Worm (Caenorhabditis elegans) whole organism, L4 larva: ENCODE data around the gene irld-24.

Experiments used
- F37D6.2 ChIP-seq: sonication (generic microtip); optimal IDR thresholded peaks from 2 replicates; lab custom pipeline; 2016; ENCODE audit warnings: mild to moderate bottlenecking, missing genetic modification characterization, missing compliant biosample characterization
- F44E2.7 ChIP-seq: fragments of 200-800 bp; sonication (Bioruptor generic); IDR thresholded peaks from 2 replicates; pipeline ENCODE4 v2.1.2; 2022; ENCODE audit warnings: missing genetic modification characterization, missing compliant biosample characterization
- T26A8.4 ChIP-seq: fragments of 200-800 bp; sonication (Bioruptor generic); IDR thresholded peaks from 2 replicates; pipeline ENCODE4 v1.3.6; 2022; ENCODE audit warnings: missing genetic modification characterization, missing compliant biosample characterization
- Y75B8A.6 ChIP-seq: fragments of 200-800 bp; sonication (Bioruptor generic); IDR thresholded peaks from 2 replicates; pipeline ENCODE4 v1.3.6; 2022; ENCODE audit warnings: missing genetic modification reagents, missing genetic modification characterization, missing compliant biosample characterization
- aha-1 ChIP-seq: fragments of 150-350 bp; peaks from one replicate; lab custom pipeline; 2014; ENCODE audit warnings: missing biosample characterization, missing genetic modification characterization
- ama-1 ChIP-seq: fragments of 150-350 bp; optimal IDR thresholded peaks from 2 replicates; lab custom pipeline; 2014; ENCODE audit warnings: inconsistent platforms, mixed read lengths
- arid-1 ChIP-seq: fragments of 200-800 bp; sonication (Bioruptor generic); conservative IDR thresholded peaks from 2 replicates; pipeline ENCODE4 v1.3.6; 2022; ENCODE audit warnings: missing genetic modification reagents, missing genetic modification characterization, missing compliant biosample characterization
- ceh-28 ChIP-seq: fragments of 150-350 bp; optimal IDR thresholded peaks from 2 replicates; lab custom pipeline; 2014; ENCODE audit warnings: missing biosample characterization, missing genetic modification reagents, missing genetic modification characterization
- cey-2 ChIP-seq: sonication (generic microtip); optimal IDR thresholded peaks from 3 replicates; lab custom pipeline; 2017; ENCODE audit warnings: missing genetic modification characterization, mild to moderate bottlenecking, missing compliant biosample characterization, antibody characterized with exemption, borderline replicate concordance; ENCODE audit not compliant: insufficient read depth
- daf-16 ChIP-seq, 3 experiments: sonication (generic microtip); optimal IDR thresholded peaks; 2 replicates each; lab custom pipeline; 2016 to 2017; ENCODE audit warnings: missing genetic modification characterization in 3 of 3, missing genetic modification reagents in 3 of 3, mild to moderate bottlenecking in 2 of 3, missing compliant biosample characterization in 2 of 3, missing biosample characterization in 1 of 3, moderate library complexity in 1 of 3
- dmd-6 ChIP-seq: fragments of 200-800 bp; sonication (Bioruptor generic); IDR thresholded peaks from 2 replicates; pipeline ENCODE4 v1.3.6; 2022; ENCODE audit warnings: missing genetic modification reagents, missing genetic modification characterization, missing compliant biosample characterization
- dmd-8 ChIP-seq: fragments of 200-800 bp; sonication (Bioruptor generic); IDR thresholded peaks from 2 replicates; pipeline ENCODE4 v1.3.6; 2022; ENCODE audit warnings: missing genetic modification characterization, missing compliant biosample characterization
- dpl-1 ChIP-seq: fragments of 150-350 bp; optimal IDR thresholded peaks from 2 replicates; lab custom pipeline; 2014; ENCODE audit warnings: missing biosample characterization, missing genetic modification reagents, missing genetic modification characterization
- duxl-1 ChIP-seq: sonication (generic microtip); optimal IDR thresholded peaks from 2 replicates; lab custom pipeline; 2016; ENCODE audit warnings: mild to moderate bottlenecking, missing genetic modification characterization, moderate library complexity, missing compliant biosample characterization; ENCODE audit not compliant: poor library complexity
- dve-1 ChIP-seq: sonication (generic microtip); optimal IDR thresholded peaks from 2 replicates; lab custom pipeline; 2017; ENCODE audit warnings: antibody characterized with exemption, mild to moderate bottlenecking, missing genetic modification characterization, missing compliant biosample characterization; ENCODE audit not compliant: insufficient read depth
- fkh-10 ChIP-seq: fragments of 150-350 bp; optimal IDR thresholded peaks from 2 replicates; lab custom pipeline; 2014; ENCODE audit warnings: missing biosample characterization, missing genetic modification reagents, missing genetic modification characterization
- fos-1 ChIP-seq: fragments of 150-350 bp; optimal IDR thresholded peaks from 2 replicates; lab custom pipeline; 2014; ENCODE audit warnings: missing biosample characterization, missing genetic modification characterization
- hif-1 ChIP-seq, 2 experiments: sonication (generic microtip); optimal IDR thresholded peaks; 2 replicates each; lab custom pipeline; 2016 to 2017; ENCODE audit warnings: missing compliant biosample characterization in 2 of 2, missing genetic modification characterization in 2 of 2, missing genetic modification reagents in 2 of 2, missing genotype in 2 of 2, mild to moderate bottlenecking in 1 of 2
- hlh-30 ChIP-seq: sonication (generic microtip); optimal IDR thresholded peaks from 2 replicates; lab custom pipeline; 2017; ENCODE audit warnings: antibody characterized with exemption, mild to moderate bottlenecking, missing genetic modification characterization, missing compliant biosample characterization; ENCODE audit not compliant: insufficient read depth
- hmg-1.1 ChIP-seq: fragments of 200-800 bp; sonication (Bioruptor generic); IDR thresholded peaks from 2 replicates; pipeline ENCODE4 v1.3.6; 2022; ENCODE audit warnings: missing genetic modification reagents, missing genetic modification characterization, missing compliant biosample characterization
- lin-1 ChIP-seq: fragments of 200-800 bp; sonication (Bioruptor generic); IDR thresholded peaks from 2 replicates; pipeline ENCODE4 v1.3.6; 2022; ENCODE audit warnings: missing genetic modification reagents, missing genetic modification characterization, missing compliant biosample characterization
- lin-15B ChIP-seq: fragments of 150-350 bp; sonication (generic microtip); optimal IDR thresholded peaks from 3 replicates; lab custom pipeline; 2014; ENCODE audit warnings: missing biosample characterization, missing genetic modification characterization
- lin-39 ChIP-seq: fragments of 150-350 bp; optimal IDR thresholded peaks from 2 replicates; lab custom pipeline; 2014; ENCODE audit warnings: missing biosample characterization, missing genetic modification reagents, missing genetic modification characterization
- mdl-1 ChIP-seq, 2 experiments: fragments of 150-350 bp in 1 of 2; sonication (generic microtip) in 1 of 2; optimal IDR thresholded peaks; 2 replicates each; lab custom pipeline; 2014 to 2017; ENCODE audit warnings: missing biosample characterization in 2 of 2, missing genetic modification characterization in 2 of 2
- mep-1 ChIP-seq: fragments of 150-350 bp; sonication (generic microtip); optimal IDR thresholded peaks from 3 replicates; lab custom pipeline; 2014; ENCODE audit warnings: missing biosample characterization, missing genetic modification characterization
- mes-2 ChIP-seq: sonication (generic microtip); optimal IDR thresholded peaks from 2 replicates; lab custom pipeline; 2016; ENCODE audit warnings: missing genotype, mild to moderate bottlenecking, missing genetic modification characterization, missing compliant biosample characterization; ENCODE audit not compliant: poor library complexity, severe bottlenecking
- mxl-3 ChIP-seq: fragments of 200-800 bp; sonication (Bioruptor generic); optimal IDR thresholded peaks from 2 replicates; lab custom pipeline; 2018; ENCODE audit warnings: mild to moderate bottlenecking, missing genetic modification characterization, missing compliant biosample characterization
- nhr-102 ChIP-seq: sonication (generic microtip); optimal IDR thresholded peaks from 2 replicates; lab custom pipeline; 2016; ENCODE audit warnings: mild to moderate bottlenecking, missing genetic modification characterization, moderate library complexity, missing compliant biosample characterization
- nhr-28 ChIP-seq: fragments of 150-350 bp; optimal IDR thresholded peaks from 2 replicates; lab custom pipeline; 2014; ENCODE audit warnings: missing biosample characterization, missing genetic modification characterization
- nhr-76 ChIP-seq: fragments of 150-350 bp; optimal IDR thresholded peaks from 2 replicates; lab custom pipeline; 2014; ENCODE audit warnings: missing biosample characterization, missing genetic modification characterization
- nhr-77 ChIP-seq: fragments of 150-350 bp; optimal IDR thresholded peaks from 2 replicates; lab custom pipeline; 2014; ENCODE audit warnings: missing biosample characterization, missing genetic modification characterization
- pha-4 ChIP-seq, 2 experiments: fragments of 150-350 bp in 1 of 2; fragments of 200-800 bp in 1 of 2; sonication (Bioruptor generic) in 1 of 2; IDR thresholded peaks in 1 of 2; optimal IDR thresholded peaks in 1 of 2; 2 replicates each; pipeline versions ENCODE4 v1.3.6 to Lab custom; 2014 to 2022; ENCODE audit warnings: missing genetic modification characterization in 2 of 2, missing genetic modification reagents in 2 of 2, missing biosample characterization in 1 of 2, missing compliant biosample characterization in 1 of 2
- pqm-1 ChIP-seq: sonication (generic microtip); optimal IDR thresholded peaks from 2 replicates; lab custom pipeline; 2017; ENCODE audit warnings: missing biosample characterization, missing genetic modification characterization
- rbr-2 ChIP-seq: sonication (generic microtip); optimal IDR thresholded peaks from 2 replicates; lab custom pipeline; 2016; ENCODE audit warnings: missing genotype, missing genetic modification characterization, missing compliant biosample characterization
- set-16 ChIP-seq: fragments of 200-800 bp; sonication (Bioruptor generic); IDR thresholded peaks from 2 replicates; pipeline ENCODE4 v1.3.6; 2022; ENCODE audit warnings: missing genetic modification reagents, missing genetic modification characterization, missing compliant biosample characterization
- skn-1 ChIP-seq: fragments of 150-350 bp; optimal IDR thresholded peaks from 2 replicates; lab custom pipeline; 2014; ENCODE audit warnings: missing biosample characterization, missing genetic modification characterization
- spr-3 ChIP-seq: fragments of 200-800 bp; sonication (Bioruptor generic); optimal IDR thresholded peaks from 2 replicates; lab custom pipeline; 2018; ENCODE audit warnings: mild to moderate bottlenecking, missing genetic modification characterization, missing compliant biosample characterization
- unc-130 ChIP-seq: sonication (generic microtip); optimal IDR thresholded peaks from 2 replicates; lab custom pipeline; 2016; ENCODE audit warnings: missing genetic modification reagents, missing genetic modification characterization, missing compliant biosample characterization
- unc-62 ChIP-seq, 3 experiments: fragments of 150-350 bp in 1 of 3; sonication (generic microtip); optimal IDR thresholded peaks in 2 of 3; peaks in 1 of 3; 1 replicate in 1 of 3; 2 replicates in 2 of 3; lab custom pipeline; 2014 to 2017; ENCODE audit warnings: missing biosample characterization in 3 of 3, missing genetic modification characterization in 3 of 3, missing genetic modification reagents in 3 of 3, missing genotype in 1 of 3
- vab-7 ChIP-seq: fragments of 200-800 bp; sonication (Bioruptor generic); IDR thresholded peaks from 2 replicates; pipeline ENCODE4 v1.3.6; 2022; ENCODE audit warnings: missing genetic modification reagents, missing genetic modification characterization, missing compliant biosample characterization
- zag-1 ChIP-seq: fragments of 150-350 bp; optimal IDR thresholded peaks from 2 replicates; lab custom pipeline; 2014; ENCODE audit warnings: missing biosample characterization, missing genetic modification characterization

The irld-24 gene

ce11 chrX:13980417-13980816 lies 6.0 kb upstream of the irld-24 start, which contains the start of gene arrd-24:
TSS of gene arrd-24 (minus strand) at chrX:13980517.
- TF ChIP-seq pqm-1 (tag; lab: Kevin White, UChicago): peak; percentile 24

- TF ChIP-seq arid-1 (GFP tag; lab: Robert Waterston, UW) (no peak), dpl-1 (GFP tag; lab: Kevin White, UChicago) (no peak), lin-1 (no peak), hmg-1.1 (GFP tag; lab: Robert Waterston, UW) (no peak)
Measured at ce11 chrX:13990680-13991079, 4.3 kb downstream of the irld-24 start, which contains the start of gene C31E10.11. TSS of gene C31E10.11 (minus strand) at chrX:13990780.

- TF ChIP-seq fkh-10 (GFP tag; lab: Kevin White, UChicago): no peak
- TF ChIP-seq zag-1: no peak
- no peak for TF ChIP-seq pqm-1 (tag; lab: Kevin White, UChicago)
- no peak for TF ChIP-seq unc-130 (GFP tag; lab: Kevin White, UChicago)
- peak; percentile 90 for TF ChIP-seq aha-1
- TF ChIP-seq F37D6.2 (tag; lab: Kevin White, UChicago): peak; percentile 11
- peak; percentile 34 for TF ChIP-seq dpl-1 (GFP tag; lab: Kevin White, UChicago)
- TF ChIP-seq Y75B8A.6 (GFP tag; lab: Robert Waterston, UW): no peak
- TF ChIP-seq dve-1 (tag; lab: Kevin White, UChicago): peak; percentile 39
- no peak for TF ChIP-seq skn-1 (tag; lab: Kevin White, UChicago)
- TF ChIP-seq nhr-28 (tag; lab: Kevin White, UChicago): peak; percentile 5
- peak; percentile 52 for TF ChIP-seq hlh-30 (tag; lab: Kevin White, UChicago)
- TF ChIP-seq fos-1 (tag; lab: Kevin White, UChicago): no peak
- peak; percentile 69 for TF ChIP-seq hmg-1.1 (GFP tag; lab: Robert Waterston, UW)
- TF ChIP-seq mdl-1 (tag; optimal IDR thresholded peaks at IDR 0.05; lab: Kevin White, UChicago): peak in 1 of 2 experiments; percentile 10
- TF ChIP-seq rbr-2: peak; percentile 13
- no peak for TF ChIP-seq cey-2 (tag; lab: Kevin White, UChicago)
- TF ChIP-seq duxl-1: peak; percentile 30
- TF ChIP-seq pha-4 (GFP tag; IDR thresholded peaks at IDR 0.05; lab: Robert Waterston, UW): no peak
- peak; percentile 16 for TF ChIP-seq pha-4 (tag; optimal IDR thresholded peaks at IDR 0.05; lab: Kevin White, UChicago)
- no peak for TF ChIP-seq lin-39 (tag; lab: Kevin White, UChicago)
- peak; percentile 64 for TF ChIP-seq mep-1 (tag; lab: Kevin White, UChicago)
- TF ChIP-seq T26A8.4 (GFP tag; lab: Robert Waterston, UW): no peak
Measured at ce11 chrX:13995803-13996388, 9.5 kb downstream of the irld-24 start, which contains the start of the genes C31E10.5 and C31E10.6. TSS of gene C31E10.5 (minus strand) at chrX:13995834. TSS of gene C31E10.6 (plus strand) at chrX:13996338.

- TF ChIP-seq daf-16 (GFP tag; optimal IDR thresholded peaks at IDR 0.05; lab: Kevin White, UChicago) (no peak), daf-16 (tag; optimal IDR thresholded peaks at IDR 0.05; lab: Kevin White, UChicago) (peak; percentile 67), ama-1 (lab: Kevin White, UChicago) (no peak), mxl-3 (GFP tag; lab: Kevin White, UChicago) (peak; percentile 30), vab-7 (no peak), dmd-6 (GFP tag; lab: Robert Waterston, UW) (peak; percentile 65), nhr-28 (tag; lab: Kevin White, UChicago) (peak; percentile 100), nhr-102 (peak; percentile 31), fkh-10 (GFP tag; lab: Kevin White, UChicago) (no peak), hif-1 (tag; optimal IDR thresholded peaks at IDR 0.05; lab: Kevin White, UChicago) (peak in 1 of 2 experiments; percentile 23), mes-2 (tag; lab: Kevin White, UChicago) (peak; percentile 1), F44E2.7 (GFP tag; lab: Robert Waterston, UW) (no peak), lin-15B (no peak), spr-3 (GFP tag; lab: Kevin White, UChicago) (no peak), nhr-77 (peak; percentile 92), unc-62 (GFP tag; optimal IDR thresholded peaks at IDR 0.05 in 1 of 2; lab: Kevin White, UChicago) (no peak), unc-62 (tag; optimal IDR thresholded peaks at IDR 0.05; lab: Kevin White, UChicago) (no peak), ceh-28 (tag; lab: Kevin White, UChicago) (peak; percentile 1), dmd-8 (GFP tag; lab: Robert Waterston, UW) (no peak), nhr-76 (tag; lab: Kevin White, UChicago) (no peak), set-16 (GFP tag; lab: Robert Waterston, UW) (no peak), pqm-1 (tag; lab: Kevin White, UChicago) (peak; percentile 13), mdl-1 (tag; optimal IDR thresholded peaks at IDR 0.05; lab: Kevin White, UChicago) (peak in 1 of 2 experiments; percentile 34), mep-1 (tag; lab: Kevin White, UChicago) (peak; percentile 25), Y75B8A.6 (GFP tag; lab: Robert Waterston, UW) (no peak)
Measured at ce11 chrX:14000198-14000748, 13.9 kb downstream of the irld-24 start.
